Fruit fly (Drosophila melanogaster) Kc167 (cell line): Measurements from ENCODE around the gene Taf2.

Experiments used
- Myc ChIP-seq: fragments of >200 bp; optimal IDR thresholded peaks from 2 replicates; lab custom pipeline; 2017; ENCODE audit warnings: missing external identifiers
- Sin3A ChIP-seq: fragments of >200 bp; optimal IDR thresholded peaks from 2 replicates; lab custom pipeline; 2018; ENCODE audit warnings: missing external identifiers
- insv ChIP-seq: fragments of >200 bp; optimal IDR thresholded peaks from 3 replicates; lab custom pipeline; 2018; ENCODE audit warnings: missing external identifiers
- ttk ChIP-seq: sonication (Bioruptor generic); optimal IDR thresholded peaks from 2 replicates; lab custom pipeline; 2017; ENCODE audit warnings: missing external identifiers

DNA sequence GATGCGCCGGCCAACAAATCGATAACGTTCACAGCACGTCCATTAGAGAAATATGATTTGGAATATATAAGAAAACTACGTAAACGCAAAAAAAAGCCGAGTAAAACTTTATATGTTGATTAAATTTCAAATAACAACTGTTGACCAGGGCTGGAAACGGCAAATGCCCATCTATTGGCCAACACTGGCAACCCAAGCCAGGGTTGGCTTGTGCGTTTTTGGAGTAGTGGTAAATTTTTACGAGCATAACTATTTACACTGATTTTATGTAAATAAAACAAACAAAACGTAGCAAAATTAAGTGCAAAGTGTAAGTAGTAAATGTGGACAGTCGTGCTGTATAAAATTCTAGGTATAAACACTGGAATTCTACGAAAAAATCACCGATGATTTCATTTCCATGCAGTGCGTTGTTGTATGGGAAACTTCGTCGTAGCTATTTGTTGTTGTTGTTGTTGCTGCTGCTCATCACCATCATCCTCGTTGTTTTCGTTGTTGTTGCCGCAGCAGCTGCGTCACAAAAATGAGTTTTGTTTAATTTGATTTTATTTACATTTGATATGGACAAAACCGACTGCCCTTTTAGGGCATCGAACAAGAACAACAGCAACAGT lies 10.7 kb upstream of the Taf2 start, which contains the start of gene nudE:
- TF ChIP-seq Myc (lab: Kevin White, UChicago) (no peak), insv (no peak), Sin3A (lab: Kevin White, UChicago) (no peak), ttk (lab: Kevin White, UChicago) (no peak)
